Worm (Caenorhabditis elegans): ENCODE measurements around the gene F17H10.4.

DNA sequence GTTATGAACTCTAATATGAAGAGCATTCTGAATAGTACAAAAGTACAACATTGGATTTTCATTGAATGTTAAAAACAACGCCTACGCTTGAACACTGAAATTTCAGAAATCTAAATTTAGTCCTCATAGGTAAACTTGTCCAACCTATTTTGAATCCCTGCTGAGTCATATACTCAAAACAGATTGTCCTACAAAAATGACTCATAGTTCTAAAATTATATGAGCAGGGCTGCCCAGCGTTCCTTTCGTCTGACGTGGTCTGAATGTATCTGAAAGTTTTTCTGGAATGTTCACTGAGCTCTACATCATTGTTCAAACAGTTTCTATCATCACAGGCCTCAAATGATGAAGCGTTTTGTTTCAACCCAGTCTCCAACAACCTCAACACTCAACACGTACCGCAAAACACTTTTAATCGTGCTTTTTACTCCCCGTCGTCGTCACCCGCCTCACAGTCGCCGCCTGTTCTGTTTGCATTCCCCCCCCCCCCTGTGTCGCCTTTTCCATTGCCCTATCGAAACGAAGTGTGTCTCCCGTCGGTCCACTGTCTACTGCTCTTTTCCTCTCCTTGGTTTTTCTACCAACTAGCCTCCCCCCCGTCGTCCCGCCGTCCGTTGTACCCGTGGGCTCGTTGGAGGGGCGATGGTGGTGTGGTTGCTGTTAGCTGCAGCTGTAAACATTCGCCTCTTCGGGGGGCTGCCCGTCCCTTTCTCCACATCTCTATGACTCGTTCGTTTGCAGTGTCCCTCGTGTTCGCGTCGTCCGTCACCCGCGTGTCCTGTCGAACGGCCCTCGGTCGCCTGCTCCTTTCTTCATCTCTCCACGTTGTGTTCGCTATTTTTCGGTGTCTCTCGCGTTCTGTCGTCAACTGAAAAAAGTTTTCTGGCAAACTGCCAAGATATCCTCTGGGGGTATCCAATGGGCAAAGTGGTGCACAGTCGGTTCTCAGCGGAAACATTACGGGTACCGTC, 17.7 kb upstream of the F17H10.4 start:
- TF ChIP-seq lin-13 (GFP tag; optimal IDR thresholded peaks at IDR 0.05) (no peak), fos-1 (tag; optimal IDR thresholded peaks at IDR 0.05) (peak; percentile 15), ceh-82 (tag; optimal IDR thresholded peaks at IDR 0.05) (no peak), duxl-1 (tag; optimal IDR thresholded peaks at IDR 0.05; ENCODE audit: poor library complexity) (peak; percentile 26), nhr-6 (tag; optimal IDR thresholded peaks at IDR 0.05) (peak; percentile 40), egl-43 (GFP tag; IDR thresholded peaks at IDR 0.05) (peak; percentile 79; the same call in 1 of the 2 replicates), Y75B8A.6 (GFP tag; IDR thresholded peaks at IDR 0.05) (no peak)

Measured in whole organism, L4 larva.